Worm (Caenorhabditis elegans): ENCODE data around the gene Y69E1A.4.
"Not testable (repeated sequence)": the region's sequence is repeated elsewhere in the genome, so short reads cannot be mapped to it uniquely, and the experiment has no call there.

The Y69E1A.4 gene

ce11 chrIV:10954955-10955354, at the start of gene Y69E1A.4:
Gene Y69E1A.4 (plus strand): TSS chrIV:10955255.
- not testable (repeated sequence) for TF ChIP-seq jun-1, nhr-67, ztf-11 (tag; optimal IDR thresholded peaks at IDR 0.05)

DNA sequence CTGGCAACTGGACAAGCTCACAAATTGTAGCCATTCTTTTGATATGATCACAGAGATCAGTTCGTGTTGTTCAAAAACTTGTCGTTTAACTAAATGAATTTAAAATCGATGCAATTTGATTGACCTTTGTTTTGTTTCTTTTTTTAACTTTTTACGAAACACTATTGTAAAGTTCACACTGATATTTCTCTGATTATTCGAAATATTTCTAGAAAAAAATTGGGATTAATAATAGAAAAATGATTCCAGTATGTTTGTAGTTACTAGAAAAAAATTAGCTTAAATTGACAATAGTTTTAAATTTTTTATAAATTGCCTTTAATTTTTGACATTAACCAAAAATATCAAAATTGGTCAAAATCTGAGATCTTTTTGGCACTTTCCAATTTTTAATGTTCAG, 45.8 kb upstream of the Y69E1A.4 start, which contains the start of gene ZK596.2:
ZK596.2 (minus strand) TSS at position 101 of the 400 bp plus-strand sequence.
- no peak for TF ChIP-seq zag-1 (tag; optimal IDR thresholded peaks at IDR 0.05)
- no peak for TF ChIP-seq lin-39 (tag; optimal IDR thresholded peaks at IDR 0.05)
- TF ChIP-seq fos-1 (tag; optimal IDR thresholded peaks at IDR 0.05): no peak
- no peak for TF ChIP-seq snpc-4 (tag; optimal IDR thresholded peaks at IDR 0.05)
- TF ChIP-seq mdl-1 (tag; optimal IDR thresholded peaks at IDR 0.05): no peak
- TF ChIP-seq unc-39 (tag; optimal IDR thresholded peaks at IDR 0.05): no peak
- no peak for TF ChIP-seq fkh-10 (GFP tag; optimal IDR thresholded peaks at IDR 0.05)
- TF ChIP-seq tbx-2 (tag; optimal IDR thresholded peaks at IDR 0.05): no peak
- no peak for TF ChIP-seq eor-1 (tag; optimal IDR thresholded peaks at IDR 0.05)

ce11 chrIV:10909708-10910107, 45.3 kb upstream of the Y69E1A.4 start, which contains the start of gene pyk-2:
Gene pyk-2 (plus strand): TSS chrIV:10909913.
- TF ChIP-seq mdl-1 (tag; optimal IDR thresholded peaks at IDR 0.05): no peak
- TF ChIP-seq elt-2 (tag; optimal IDR thresholded peaks at IDR 0.05): peak; percentile 79
- TF ChIP-seq pqm-1 (tag; optimal IDR thresholded peaks at IDR 0.05): peak; percentile 67

ce11 chrIV:10913081-10913480, 42.0 kb upstream of the Y69E1A.4 start, which contains the start of gene ZK593.2:
Gene ZK593.2 (plus strand): TSS chrIV:10913381.
- TF ChIP-seq elt-3 (tag; optimal IDR thresholded peaks at IDR 0.05): no peak
- TF ChIP-seq unc-39 (tag; optimal IDR thresholded peaks at IDR 0.05): no peak
- TF ChIP-seq elt-2 (tag; optimal IDR thresholded peaks at IDR 0.05): peak; percentile 40

DNA sequence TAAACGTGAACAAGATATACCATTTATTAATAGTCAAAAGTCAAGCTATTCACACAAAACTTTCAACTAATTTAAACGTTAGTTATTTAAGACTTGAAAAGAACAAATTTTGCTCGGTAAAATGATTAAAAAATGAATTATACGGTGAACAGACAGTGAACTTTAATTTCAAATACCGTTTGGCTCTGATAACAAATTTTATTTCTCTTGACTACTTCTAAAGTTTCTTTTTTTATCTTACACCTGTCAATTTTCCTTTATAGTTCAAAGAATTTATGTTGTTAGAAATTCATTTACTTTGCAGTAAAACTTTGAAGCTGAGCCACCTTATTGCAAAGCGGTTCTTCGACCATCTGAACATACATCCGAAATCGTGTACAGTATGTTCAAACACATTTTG, 39.7 kb upstream of the Y69E1A.4 start, which contains the start of gene ZK593.3:
ZK593.3 (plus strand) TSS at position 301 of the 400 bp plus-strand sequence.
- TF ChIP-seq pqm-1 (tag; optimal IDR thresholded peaks at IDR 0.05) (peak; percentile 5), nhr-12 (tag; optimal IDR thresholded peaks at IDR 0.05) (no peak), snpc-4 (tag; optimal IDR thresholded peaks at IDR 0.05) (no peak), jun-1 (tag; optimal IDR thresholded peaks at IDR 0.05) (no peak), elt-2 (tag; optimal IDR thresholded peaks at IDR 0.05) (no peak)

- TF ChIP-seq nhr-23 (tag; optimal IDR thresholded peaks at IDR 0.05) (peak; percentile 60), lsy-12 (tag; optimal IDR thresholded peaks at IDR 0.05) (no peak), elt-1 (tag; optimal IDR thresholded peaks at IDR 0.05) (peak; percentile 91), nhr-25 (tag; optimal IDR thresholded peaks at IDR 0.05) (peak; percentile 47)
These were observed 38.9 kb upstream of the Y69E1A.4 start for ce11 chrIV:10916134-10916533.

DNA sequence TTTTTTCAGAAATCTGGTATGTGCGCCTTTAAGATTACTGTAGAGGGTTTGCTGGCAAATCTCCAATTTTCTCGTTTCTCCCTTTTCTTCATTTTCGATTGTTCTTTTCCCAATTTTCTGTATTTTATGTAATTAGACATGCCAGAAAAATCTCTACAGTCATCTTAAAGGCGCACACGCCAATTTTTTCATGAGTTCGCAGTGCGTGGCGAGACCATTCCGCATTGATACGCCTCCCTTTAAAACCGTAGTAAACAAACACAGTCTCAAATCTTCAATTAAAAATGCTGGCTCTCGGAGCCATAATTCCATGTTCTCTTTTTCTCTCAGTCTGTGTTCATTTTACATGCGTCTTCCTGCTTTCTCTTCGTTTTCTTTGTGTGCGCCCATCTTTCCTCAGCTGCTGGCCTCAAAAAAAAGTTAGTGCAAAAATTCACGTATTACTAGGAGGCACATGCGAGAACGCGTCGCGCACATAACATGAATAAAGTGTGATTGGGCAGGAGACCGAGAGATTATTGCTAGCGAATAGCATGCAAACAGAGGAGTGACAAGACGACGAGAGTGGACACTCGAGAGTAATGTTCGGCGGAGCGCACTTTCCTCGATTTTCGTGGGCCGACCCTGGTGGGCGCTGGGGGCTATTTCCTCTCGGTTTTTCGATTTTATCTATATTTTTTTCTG, 36.0 kb upstream of the Y69E1A.4 start:
- TF ChIP-seq zag-1 (tag; optimal IDR thresholded peaks at IDR 0.05) (no peak), elt-1 (tag; optimal IDR thresholded peaks at IDR 0.05) (peak; percentile 66), nhr-23 (tag; optimal IDR thresholded peaks at IDR 0.05) (peak; percentile 56), elt-2 (tag; optimal IDR thresholded peaks at IDR 0.05) (peak; percentile 72), nhr-43 (tag; optimal IDR thresholded peaks at IDR 0.05; ENCODE audit: poor library complexity, severe bottlenecking) (peak; percentile 2), skn-1 (tag; optimal IDR thresholded peaks at IDR 0.05) (peak; percentile 38), nhr-25 (tag; optimal IDR thresholded peaks at IDR 0.05) (peak; percentile 81), lsy-12 (tag; optimal IDR thresholded peaks at IDR 0.05) (peak; percentile 40), pqm-1 (tag; optimal IDR thresholded peaks at IDR 0.05) (peak; percentile 20), hmg-11 (tag; optimal IDR thresholded peaks at IDR 0.05) (peak; percentile 90), sea-2 (GFP tag; optimal IDR thresholded peaks at IDR 0.05) (no peak), pha-4 (tag; optimal IDR thresholded peaks at IDR 0.05) (peak; percentile 73), nhr-11 (tag; optimal IDR thresholded peaks at IDR 0.05) (peak; percentile 51), nfya-1 (tag; optimal IDR thresholded peaks at IDR 0.05; ENCODE audit: insufficient read depth) (peak; percentile 83), lin-39 (tag; optimal IDR thresholded peaks at IDR 0.05) (peak; percentile 78), ama-1 (optimal IDR thresholded peaks at IDR 0.05) (peak; percentile 60), ceh-28 (tag; optimal IDR thresholded peaks at IDR 0.05) (peak; percentile 8), egl-5 (tag; optimal IDR thresholded peaks at IDR 0.05) (peak; percentile 85), nhr-77 (tag; optimal IDR thresholded peaks at IDR 0.05) (no peak), mml-1 (tag; optimal IDR thresholded peaks at IDR 0.05) (no peak), fkh-10 (GFP tag; optimal IDR thresholded peaks at IDR 0.05) (peak; percentile 61), nhr-237 (tag; optimal IDR thresholded peaks at IDR 0.05) (no peak), lin-15B (tag; optimal IDR thresholded peaks at IDR 0.05) (peak; percentile 85), snpc-4 (tag; optimal IDR thresholded peaks at IDR 0.05) (peak; percentile 70), R02D3.7 (tag; optimal IDR thresholded peaks at IDR 0.05) (peak; percentile 17), mdl-1 (tag; optimal IDR thresholded peaks at IDR 0.05) (peak; percentile 65), fkh-2 (tag; optimal IDR thresholded peaks at IDR 0.05) (no peak), nhr-76 (tag; optimal IDR thresholded peaks at IDR 0.05) (no peak), ZK546.5 (tag; optimal IDR thresholded peaks at IDR 0.05) (no peak)
